Worm (Caenorhabditis elegans): ENCODE results near the gene nhr-27.

Gene nhr-27

DNA sequence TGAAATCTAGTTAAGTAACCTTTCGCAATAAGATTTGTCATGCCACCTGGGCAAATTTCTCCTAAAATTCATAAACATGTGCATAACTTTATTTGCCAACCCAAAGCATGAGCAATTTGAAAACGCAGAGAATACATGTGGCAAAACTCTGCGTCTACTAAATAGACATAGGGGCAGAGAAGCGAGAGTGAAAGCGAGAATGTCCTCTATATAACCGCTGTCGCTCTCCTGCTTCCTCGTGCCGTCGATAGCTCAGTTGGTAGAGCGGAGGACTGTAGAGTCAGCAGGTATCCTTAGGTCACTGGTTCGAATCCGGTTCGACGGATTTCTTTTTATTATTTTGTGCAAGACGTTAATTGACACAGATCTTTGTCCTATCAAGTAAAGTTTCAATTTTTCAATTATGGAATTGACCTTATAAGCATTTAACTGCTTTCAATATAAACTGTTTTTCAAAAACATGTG lies 143.1 kb downstream of the nhr-27 start (continued):
- 0 out of 2 replicates have a peak, but pooled peaks have one; percentile 47 for TF ChIP-seq ceh-40 (GFP tag; IDR thresholded peaks at IDR 0.05)
- TF ChIP-seq T07F8.4 (tag; optimal IDR thresholded peaks at IDR 0.05), result peak; percentile 70
- peak; percentile 72 for TF ChIP-seq ztf-18 (tag; optimal IDR thresholded peaks at IDR 0.05)
- no peak for TF ChIP-seq nfya-1 (tag; optimal IDR thresholded peaks at IDR 0.05; ENCODE audit: borderline replicate concordance, insufficient read depth)
- no peak; the same call in 1 of the 2 replicates for TF ChIP-seq C17E4.6 (GFP tag; IDR thresholded peaks at IDR 0.05)
- peak; percentile 34 for TF ChIP-seq unc-130 (GFP tag; optimal IDR thresholded peaks at IDR 0.05)
- no peak for TF ChIP-seq ztf-22 (GFP tag; optimal IDR thresholded peaks at IDR 0.05)
- TF ChIP-seq tbx-9 (tag; optimal IDR thresholded peaks at IDR 0.05; ENCODE audit: borderline replicate concordance), result peak; percentile 86
- peak; percentile 71 for TF ChIP-seq somi-1 (GFP tag; optimal IDR thresholded peaks at IDR 0.05)
- peak; percentile 85 for TF ChIP-seq C06A6.2 (GFP tag; conservative IDR thresholded peaks at IDR 0.05)
- peak; percentile 77 for TF ChIP-seq F57C9.4 (tag; optimal IDR thresholded peaks at IDR 0.05)
- peak; percentile 51 for TF ChIP-seq mel-28 (tag; optimal IDR thresholded peaks at IDR 0.05; ENCODE audit: borderline replicate concordance)
- TF ChIP-seq F55B11.4 (tag; optimal IDR thresholded peaks at IDR 0.05; ENCODE audit: borderline replicate concordance, insufficient read depth), result peak; percentile 5
- TF ChIP-seq lsl-1 (GFP tag; optimal IDR thresholded peaks at IDR 0.05), result peak; percentile 1
- TF ChIP-seq xnd-1 (tag; optimal IDR thresholded peaks at IDR 0.05), result no peak
- peak; percentile 82 for TF ChIP-seq ztf-6 (GFP tag; IDR thresholded peaks at IDR 0.05)
- TF ChIP-seq nhr-90 (tag; optimal IDR thresholded peaks at IDR 0.05), result peak; percentile 93
- TF ChIP-seq B0019.2 (GFP tag; conservative IDR thresholded peaks at IDR 0.05), result no peak
- peak; percentile 84 to 89 for TF ChIP-seq rec-8 (tag; optimal IDR thresholded peaks at IDR 0.05)
- TF ChIP-seq akir-1 (GFP tag; optimal IDR thresholded peaks at IDR 0.05), result peak; percentile 39
- peak; percentile 76 for TF ChIP-seq lin-54 (GFP tag; optimal IDR thresholded peaks at IDR 0.05)
- TF ChIP-seq K12H6.12 (tag; optimal IDR thresholded peaks at IDR 0.05), result peak; percentile 52
- no peak for TF ChIP-seq ekl-4 (GFP tag; IDR thresholded peaks at IDR 0.05)
- peak; percentile 1 for TF ChIP-seq snpc-1.1 (tag; optimal IDR thresholded peaks at IDR 0.05; ENCODE audit: insufficient read depth)
- peak; percentile 30; the same call in 1 of the 2 replicates for TF ChIP-seq Y79H2A.3 (GFP tag; conservative IDR thresholded peaks at IDR 0.05)
- TF ChIP-seq pha-4 (tag; optimal IDR thresholded peaks at IDR 0.05), result no peak
- peak; percentile 94 for TF ChIP-seq nfyb-1 (GFP tag; IDR thresholded peaks at IDR 0.05)
- peak; percentile 34 for TF ChIP-seq ccch-3 (GFP tag; optimal IDR thresholded peaks at IDR 0.05)
- TF ChIP-seq madf-6 (GFP tag; IDR thresholded peaks at IDR 0.05), result peak; percentile 67
- TF ChIP-seq lin-26 (GFP tag; IDR thresholded peaks at IDR 0.05), result peak; percentile 96
- TF ChIP-seq ceh-91 (GFP tag; IDR thresholded peaks at IDR 0.05), result no peak; the same call in 1 of the 2 replicates
- TF ChIP-seq hlh-12 (tag; optimal IDR thresholded peaks at IDR 0.05), result peak; percentile 77
- peak; percentile 52 for TF ChIP-seq tlf-1 (GFP tag; optimal IDR thresholded peaks at IDR 0.05)
- 0 out of 2 replicates have a peak, but pooled peaks have one; percentile 14 for TF ChIP-seq aptf-2 (GFP tag; conservative IDR thresholded peaks at IDR 0.05)
- TF ChIP-seq die-1 (tag; optimal IDR thresholded peaks at IDR 0.05), result peak; percentile 95
- peak; percentile 84 for TF ChIP-seq attf-5 (GFP tag; optimal IDR thresholded peaks at IDR 0.05)
- peak; percentile 73 for TF ChIP-seq F23B12.7 (tag; optimal IDR thresholded peaks at IDR 0.05; ENCODE audit: insufficient read depth)
- TF ChIP-seq dpl-1 (GFP tag; optimal IDR thresholded peaks at IDR 0.05), result no peak
- TF ChIP-seq K11D2.4 (GFP tag; IDR thresholded peaks at IDR 0.05), result peak; percentile 78; the same call in 1 of the 2 replicates
- peak; percentile 83 for TF ChIP-seq egl-18 (GFP tag; IDR thresholded peaks at IDR 0.05)
- TF ChIP-seq ceh-58 (GFP tag; IDR thresholded peaks at IDR 0.05), result 0 out of 2 replicates have a peak, but pooled peaks have one; percentile 82
- peak; percentile 97 for TF ChIP-seq B0261.1 (tag; optimal IDR thresholded peaks at IDR 0.05)
- peak; percentile 89; the same call in 1 of the 2 replicates for TF ChIP-seq nhr-120 (GFP tag; IDR thresholded peaks at IDR 0.05)

All from whole organism, young adult.